Fruit fly (Drosophila melanogaster) whole organism, embryonic: Measurements from ENCODE around the gene Ca-Ma2d.

ENCODE experiments used
- B-H2 ChIP-seq: fragments of 200-800 bp; sonication (Bioruptor generic); optimal IDR thresholded peaks from 2 replicates; lab custom pipeline; 2018; ENCODE audit warnings: missing biosample characterization, mild to moderate bottlenecking, missing genetic modification characterization
- Bgb ChIP-seq: fragments of 200-800 bp; sonication (Bioruptor generic); IDR thresholded peaks from 2 replicates; pipeline ENCODE4 v1.3.6; 2022; ENCODE audit warnings: missing biosample characterization, missing genetic modification characterization; ENCODE audit not compliant: partially characterized antibody
- CG10543 ChIP-seq: fragments of 200-800 bp; sonication (Bioruptor generic); optimal IDR thresholded peaks from 3 replicates; lab custom pipeline; 2017; ENCODE audit warnings: missing biosample characterization, mild to moderate bottlenecking, missing genetic modification characterization, moderate library complexity
- CG11560 ChIP-seq: fragments of 200-800 bp; sonication (Bioruptor generic); IDR thresholded peaks from 3 replicates; pipeline ENCODE4 v1.3.6; 2022; ENCODE audit warnings: missing biosample characterization, missing genetic modification characterization
- CG13287 ChIP-seq: fragments of 200-800 bp; sonication (Bioruptor generic); IDR thresholded peaks from 2 replicates; pipeline ENCODE4 v1.3.6; 2022; ENCODE audit warnings: missing biosample characterization, missing genetic modification characterization; ENCODE audit not compliant: partially characterized antibody
- CG13894 ChIP-seq: fragments of 200-800 bp; sonication (Bioruptor generic); optimal IDR thresholded peaks from 3 replicates; lab custom pipeline; 2018; ENCODE audit warnings: missing biosample characterization, mild to moderate bottlenecking, missing genetic modification characterization, moderate library complexity
- CG15269 ChIP-seq: fragments of 200-800 bp; sonication (Bioruptor generic); optimal IDR thresholded peaks from 2 replicates; lab custom pipeline; 2018; ENCODE audit warnings: missing biosample characterization, mild to moderate bottlenecking, missing genetic modification characterization, moderate library complexity
- CG1529 ChIP-seq: fragments of 200-800 bp; sonication (Bioruptor generic); optimal IDR thresholded peaks from 3 replicates; lab custom pipeline; 2018; ENCODE audit warnings: missing biosample characterization, missing genetic modification characterization
- CG1602 ChIP-seq: fragments of 200-800 bp; sonication (Bioruptor generic); optimal IDR thresholded peaks from 3 replicates; lab custom pipeline; 2016; ENCODE audit warnings: missing biosample characterization, missing genetic modification characterization
- CG18764 ChIP-seq: fragments of 200-800 bp; sonication (Bioruptor generic); optimal IDR thresholded peaks from 3 replicates; lab custom pipeline; 2016; ENCODE audit warnings: missing biosample characterization, missing genetic modification characterization
- CG2116 ChIP-seq: fragments of 200-800 bp; sonication (Bioruptor generic); optimal IDR thresholded peaks from 3 replicates; lab custom pipeline; 2018; ENCODE audit warnings: missing biosample characterization, mild to moderate bottlenecking, missing genetic modification characterization
- CG30403 ChIP-seq: fragments of 200-800 bp; sonication (Bioruptor generic); optimal IDR thresholded peaks from 3 replicates; lab custom pipeline; 2016; ENCODE audit warnings: missing biosample characterization, missing genetic modification characterization
- CG3847 ChIP-seq: fragments of 200-800 bp; sonication (Bioruptor generic); IDR thresholded peaks from 2 replicates; pipeline ENCODE4 v1.3.6; 2022; ENCODE audit warnings: missing biosample characterization, missing genetic modification characterization
- CG42726 ChIP-seq: fragments of 200-800 bp; sonication (Bioruptor generic); IDR thresholded peaks from 2 replicates; pipeline ENCODE4 v1.3.6; 2022; ENCODE audit warnings: missing biosample characterization, missing genetic modification characterization; ENCODE audit not compliant: partially characterized antibody
- CG4730 ChIP-seq: fragments of 200-800 bp; sonication (Bioruptor generic); IDR thresholded peaks from 2 replicates; pipeline ENCODE4 v1.3.6; 2022; ENCODE audit warnings: missing biosample characterization, missing genetic modification characterization
- CG4820 ChIP-seq: fragments of 200-800 bp; sonication (Bioruptor generic); optimal IDR thresholded peaks from 3 replicates; lab custom pipeline; 2016; ENCODE audit warnings: missing biosample characterization, missing genetic modification characterization
- CG8281 ChIP-seq: fragments of 200-800 bp; sonication (Bioruptor generic); optimal IDR thresholded peaks from 2 replicates; lab custom pipeline; 2018; ENCODE audit warnings: missing biosample characterization, mild to moderate bottlenecking, missing genetic modification characterization, moderate library complexity
- CkIIα-i1 ChIP-seq: fragments of 200-800 bp; sonication (Bioruptor generic); IDR thresholded peaks from 2 replicates; pipeline ENCODE4 v1.3.6; 2022; ENCODE audit warnings: missing biosample characterization, missing genetic modification characterization
- CrebB ChIP-seq: fragments of 200-800 bp; sonication (Bioruptor generic); optimal IDR thresholded peaks from 3 replicates; lab custom pipeline; 2018; ENCODE audit warnings: missing biosample characterization, mild to moderate bottlenecking, missing genetic modification characterization
- Dfd ChIP-seq, 2 experiments: fragments of >200 bp; optimal IDR thresholded peaks; 2 replicates each; lab custom pipeline; 2017; ENCODE audit warnings: missing biosample characterization in 2 of 2, missing genetic modification characterization in 2 of 2
- Drgx ChIP-seq: fragments of 200-800 bp; sonication (Bioruptor generic); IDR thresholded peaks from 2 replicates; pipeline ENCODE4 v1.3.6; 2022; ENCODE audit warnings: missing biosample characterization, missing genetic modification characterization
- GATAe ChIP-seq: fragments of 200-800 bp; sonication (Bioruptor generic); conservative IDR thresholded peaks from 2 replicates; pipeline ENCODE4 v1.3.6; 2022; ENCODE audit warnings: missing biosample characterization, missing genetic modification characterization
- HLH4C ChIP-seq: fragments of 200-800 bp; sonication (Bioruptor generic); IDR thresholded peaks from 3 replicates; pipeline ENCODE4 v1.3.6; 2022; ENCODE audit warnings: missing biosample characterization, missing genetic modification characterization; ENCODE audit not compliant: partially characterized antibody
- Hr51 ChIP-seq, 2 experiments: fragments of 200-800 bp; sonication (Bioruptor generic); optimal IDR thresholded peaks; 2 replicates in 1 of 2; 3 replicates in 1 of 2; lab custom pipeline; 2016 to 2018; ENCODE audit warnings: missing biosample characterization in 2 of 2, missing genetic modification characterization in 2 of 2, mild to moderate bottlenecking in 1 of 2, moderate library complexity in 1 of 2
- Nf-YB ChIP-seq: fragments of 200-800 bp; sonication (Bioruptor generic); optimal IDR thresholded peaks from 3 replicates; lab custom pipeline; 2019; ENCODE audit warnings: missing biosample characterization, mild to moderate bottlenecking, missing genetic modification characterization, moderate library complexity
- Scr ChIP-seq: fragments of 200-800 bp; sonication (Bioruptor generic); IDR thresholded peaks from 2 replicates; pipeline ENCODE4 v1.3.6; 2022; ENCODE audit warnings: missing biosample characterization, missing genetic modification characterization; ENCODE audit not compliant: partially characterized antibody
- Trl ChIP-seq, 3 experiments: fragments of >200 bp in 2 of 3; fragments of 200-800 bp in 1 of 3; sonication (Bioruptor generic) in 1 of 3; optimal IDR thresholded peaks; 2 replicates in 1 of 3; 3 replicates in 2 of 3; lab custom pipeline; 2016 to 2017; ENCODE audit warnings: missing biosample characterization in 1 of 3, missing genetic modification characterization in 1 of 3
- bigmax ChIP-seq: fragments of 200-800 bp; sonication (Bioruptor generic); optimal IDR thresholded peaks from 2 replicates; lab custom pipeline; 2018; ENCODE audit warnings: missing biosample characterization, mild to moderate bottlenecking, missing genetic modification characterization
- emc ChIP-seq: fragments of 200-800 bp; sonication (Bioruptor generic); optimal IDR thresholded peaks from 2 replicates; lab custom pipeline; 2016; ENCODE audit warnings: missing biosample characterization, missing genetic modification characterization
- ewg ChIP-seq: fragments of 200-800 bp; sonication (Bioruptor generic); optimal IDR thresholded peaks from 3 replicates; lab custom pipeline; 2017; ENCODE audit warnings: mild to moderate bottlenecking, missing biosample characterization, missing genetic modification reagents, missing genetic modification characterization
- exex ChIP-seq: fragments of 200-800 bp; sonication (Bioruptor generic); optimal IDR thresholded peaks from 4 replicates; lab custom pipeline; 2018; ENCODE audit warnings: missing biosample characterization, mild to moderate bottlenecking, missing genetic modification characterization, moderate library complexity
- gro ChIP-seq: fragments of 200-800 bp; sonication (Bioruptor generic); optimal IDR thresholded peaks from 2 replicates; lab custom pipeline; 2016; ENCODE audit warnings: missing biosample characterization, missing genetic modification characterization
- gsb-n ChIP-seq: fragments of 200-800 bp; sonication (Bioruptor generic); optimal IDR thresholded peaks from 3 replicates; lab custom pipeline; 2018; ENCODE audit warnings: missing biosample characterization, mild to moderate bottlenecking, missing genetic modification characterization
- ham ChIP-seq: fragments of 200-800 bp; sonication (Bioruptor generic); IDR thresholded peaks from 2 replicates; pipeline ENCODE4 v1.3.6; 2022; ENCODE audit warnings: missing biosample characterization, missing genetic modification characterization
- klu ChIP-seq: fragments of 200-800 bp; sonication (Bioruptor generic); IDR thresholded peaks from 2 replicates; pipeline ENCODE4 v1.3.6; 2022; ENCODE audit warnings: missing biosample characterization, missing genetic modification characterization
- lilli ChIP-seq: fragments of 200-800 bp; sonication (Bioruptor generic); optimal IDR thresholded peaks from 3 replicates; lab custom pipeline; 2016; ENCODE audit warnings: missing biosample characterization, missing genetic modification characterization
- maf-S ChIP-seq: fragments of 200-800 bp; sonication (Bioruptor generic); optimal IDR thresholded peaks from 2 replicates; lab custom pipeline; 2016; ENCODE audit warnings: missing biosample characterization, missing genetic modification characterization
- mirr ChIP-seq: fragments of 200-800 bp; sonication (Bioruptor generic); optimal IDR thresholded peaks from 3 replicates; lab custom pipeline; 2018; ENCODE audit warnings: missing biosample characterization, mild to moderate bottlenecking, missing genetic modification characterization
- p53 ChIP-seq: fragments of 200-800 bp; sonication (Bioruptor generic); optimal IDR thresholded peaks from 2 replicates; lab custom pipeline; 2016; ENCODE audit warnings: missing biosample characterization, missing genetic modification characterization
- phol ChIP-seq: fragments of 200-800 bp; sonication (Bioruptor generic); optimal IDR thresholded peaks from 3 replicates; lab custom pipeline; 2018; ENCODE audit warnings: missing biosample characterization, mild to moderate bottlenecking, missing genetic modification characterization, moderate library complexity
- pum ChIP-seq: fragments of 200-800 bp; sonication (Bioruptor generic); optimal IDR thresholded peaks from 2 replicates; lab custom pipeline; 2016; ENCODE audit warnings: missing biosample characterization, missing genetic modification characterization
- sc ChIP-seq, 3 experiments: fragments of >200 bp in 2 of 3; fragments of 200-800 bp in 1 of 3; sonication (Bioruptor generic) in 1 of 3; optimal IDR thresholded peaks; 2 replicates in 2 of 3; 3 replicates in 1 of 3; lab custom pipeline; 2017; ENCODE audit warnings: mild to moderate bottlenecking in 1 of 3, missing biosample characterization in 1 of 3, missing genetic modification characterization in 1 of 3, missing genetic modification reagents in 1 of 3
- shn ChIP-seq: fragments of 200-800 bp; sonication (Bioruptor generic); optimal IDR thresholded peaks from 3 replicates; lab custom pipeline; 2016; ENCODE audit warnings: missing biosample characterization, missing genetic modification characterization
- slbo ChIP-seq: fragments of 200-800 bp; sonication (Bioruptor generic); IDR thresholded peaks from 2 replicates; pipeline ENCODE4 v1.3.6; 2022; ENCODE audit warnings: missing biosample characterization, missing genetic modification characterization
- sna ChIP-seq: fragments of 200-800 bp; sonication (Bioruptor generic); IDR thresholded peaks from 2 replicates; pipeline ENCODE4 v1.3.6; 2022; ENCODE audit warnings: missing biosample characterization, missing genetic modification characterization; ENCODE audit not compliant: partially characterized antibody
- stwl ChIP-seq: fragments of 200-800 bp; sonication (Bioruptor generic); optimal IDR thresholded peaks from 3 replicates; lab custom pipeline; 2018; ENCODE audit warnings: missing biosample characterization, mild to moderate bottlenecking, missing genetic modification characterization, moderate library complexity
- tna ChIP-seq: fragments of 200-800 bp; sonication (Bioruptor generic); IDR thresholded peaks from 2 replicates; pipeline ENCODE4 v1.3.6; 2022; ENCODE audit warnings: missing biosample characterization, missing genetic modification characterization; ENCODE audit not compliant: partially characterized antibody
- usp ChIP-seq: fragments of >200 bp; optimal IDR thresholded peaks from 2 replicates; lab custom pipeline; 2017; ENCODE audit warnings: missing biosample characterization, missing genetic modification characterization

Ca-Ma2d gene

dm6 chr2L:16287602-16288392 lies 56.5 kb downstream of the Ca-Ma2d start, which contains the start of the genes crp and pkaap (continued):
- TF ChIP-seq emc (GFP tag; lab: Kevin White, UChicago) (peak; percentile 82), CG13287 (no peak), CG4820 (GFP tag; lab: Kevin White, UChicago) (peak; percentile 76), CG42726 (GFP tag; lab: Robert Waterston, UW) (no peak), ewg (GFP tag; lab: Kevin White, UChicago) (peak; percentile 43), shn (GFP tag; lab: Kevin White, UChicago) (peak; percentile 88), slbo (no peak), CG1602 (GFP tag; lab: Kevin White, UChicago) (peak; percentile 85), gro (GFP tag; lab: Kevin White, UChicago) (peak; percentile 89), sna (GFP tag; lab: Robert Waterston, UW) (no peak), maf-S (peak; percentile 88), CG8281 (tag; lab: Kevin White, UChicago) (peak; percentile 22), CG3847 (GFP tag; lab: Robert Waterston, UW) (no peak), HLH4C (no peak), CG4730 (GFP tag; lab: Robert Waterston, UW) (no peak), stwl (tag; lab: Kevin White, UChicago) (peak; percentile 91), CG10543 (peak; percentile 86), CrebB (tag; lab: Kevin White, UChicago) (peak; percentile 84), ham (GFP tag; lab: Robert Waterston, UW) (no peak), Hr51 (GFP tag; optimal IDR thresholded peaks at IDR 0.05; lab: Kevin White, UChicago) (peak in 1 of 2 experiments; percentile 88), CG11560 (tag; lab: Robert Waterston, UW) (no peak), CG2116 (GFP tag; lab: Kevin White, UChicago) (peak; percentile 76), Scr (GFP tag; lab: Robert Waterston, UW) (no peak), Bgb (GFP tag; lab: Robert Waterston, UW) (no peak), sc (optimal IDR thresholded peaks at IDR 0.05; lab: Kevin White, UChicago) (no peak), sc (GFP tag; optimal IDR thresholded peaks at IDR 0.05; lab: Kevin White, UChicago) (peak; percentile 45), Drgx (GFP tag; lab: Robert Waterston, UW) (no peak), exex (tag; lab: Kevin White, UChicago) (peak; percentile 13), CG13894 (tag; lab: Kevin White, UChicago) (peak; percentile 89), Trl (optimal IDR thresholded peaks at IDR 0.05; lab: Kevin White, UChicago) (no peak), Trl (GFP tag; optimal IDR thresholded peaks at IDR 0.05; lab: Kevin White, UChicago) (peak; percentile 94), klu (GFP tag; lab: Robert Waterston, UW) (no peak), GATAe (GFP tag; lab: Robert Waterston, UW) (no peak), p53 (GFP tag; lab: Kevin White, UChicago) (no peak), pum (GFP tag; lab: Kevin White, UChicago) (peak; percentile 87), tna (no peak), CG15269 (tag; lab: Kevin White, UChicago) (no peak), Nf-YB (no peak), phol (tag; lab: Kevin White, UChicago) (peak; percentile 48), CG18764 (GFP tag; lab: Kevin White, UChicago) (peak; percentile 81), CG30403 (GFP tag; lab: Kevin White, UChicago) (peak; percentile 88), lilli (GFP tag; lab: Kevin White, UChicago) (peak; percentile 93), CG1529 (GFP tag; lab: Kevin White, UChicago) (peak; percentile 61), usp (GFP tag; lab: Kevin White, UChicago) (no peak), mirr (GFP tag; lab: Kevin White, UChicago) (peak; percentile 75), Dfd (GFP tag; optimal IDR thresholded peaks at IDR 0.05; lab: Kevin White, UChicago) (no peak), bigmax (GFP tag; lab: Kevin White, UChicago) (peak; percentile 7), gsb-n (tag; lab: Kevin White, UChicago) (peak; percentile 52), B-H2 (GFP tag; lab: Kevin White, UChicago) (peak; percentile 90), CkIIα-i1 (GFP tag; lab: Robert Waterston, UW) (no peak)
